Fruit fly (Drosophila melanogaster) whole organism, embryonic: ENCODE data around the gene UQCR-6.4L.
A peak's percentile ranks its signal among the peaks of the same experiment; 100 is the strongest.

Experiments
- CG10565 ChIP-seq: fragments of 200-800 bp; sonication (Bioruptor generic); optimal IDR thresholded peaks from 3 replicates; lab custom pipeline; 2016; ENCODE audit warnings: missing biosample characterization, mild to moderate bottlenecking, missing genetic modification characterization
- CG10959 ChIP-seq: fragments of 200-800 bp; sonication (Bioruptor generic); IDR thresholded peaks from 2 replicates; pipeline ENCODE4 v1.3.6; 2022; ENCODE audit warnings: missing biosample characterization, missing genetic modification characterization
- CG12071 ChIP-seq: fragments of 200-800 bp; sonication (Bioruptor generic); optimal IDR thresholded peaks from 3 replicates; lab custom pipeline; 2018; ENCODE audit warnings: missing biosample characterization, mild to moderate bottlenecking, missing genetic modification characterization
- CG14710 ChIP-seq: fragments of 200-800 bp; sonication (Bioruptor generic); optimal IDR thresholded peaks from 3 replicates; lab custom pipeline; 2019; ENCODE audit warnings: missing biosample characterization, mild to moderate bottlenecking, missing genetic modification characterization, moderate library complexity
- CG17328 ChIP-seq: fragments of 200-800 bp; sonication (Bioruptor generic); IDR thresholded peaks from 2 replicates; pipeline ENCODE4 v1.3.6; 2022; ENCODE audit warnings: missing biosample characterization, missing genetic modification characterization
- CG17361 ChIP-seq: fragments of 200-800 bp; sonication (Bioruptor generic); IDR thresholded peaks from 3 replicates; pipeline ENCODE4 v1.3.6; 2022; ENCODE audit warnings: missing biosample characterization, missing genetic modification characterization
- CG18011 ChIP-seq: fragments of 200-800 bp; sonication (Bioruptor generic); optimal IDR thresholded peaks from 2 replicates; lab custom pipeline; 2017; ENCODE audit warnings: missing biosample characterization, missing genetic modification characterization, mild to moderate bottlenecking, moderate library complexity, missing genotype
- CG18262 ChIP-seq: fragments of 200-800 bp; optimal IDR thresholded peaks from 3 replicates; lab custom pipeline; 2019; ENCODE audit warnings: missing biosample characterization, mild to moderate bottlenecking, missing genetic modification characterization, moderate library complexity
- CG2199 ChIP-seq: fragments of 200-800 bp; sonication (Bioruptor generic); IDR thresholded peaks from 3 replicates; pipeline ENCODE4 v1.3.6; 2022; ENCODE audit warnings: missing biosample characterization, missing genetic modification characterization
- CG30020 ChIP-seq: fragments of 200-800 bp; optimal IDR thresholded peaks from 2 replicates; lab custom pipeline; 2019; ENCODE audit warnings: missing biosample characterization, mild to moderate bottlenecking, missing genetic modification characterization, moderate library complexity
- CG3065 ChIP-seq: fragments of 200-800 bp; sonication (Bioruptor generic); optimal IDR thresholded peaks from 2 replicates; lab custom pipeline; 2016; ENCODE audit warnings: missing biosample characterization, missing genetic modification characterization
- CG31224 ChIP-seq: fragments of 200-800 bp; sonication (Bioruptor generic); IDR thresholded peaks from 2 replicates; pipeline ENCODE4 v1.3.6; 2022; ENCODE audit warnings: missing biosample characterization, missing genetic modification characterization
- CG3163 ChIP-seq: fragments of 200-800 bp; sonication (Bioruptor generic); optimal IDR thresholded peaks from 3 replicates; lab custom pipeline; 2016; ENCODE audit warnings: missing biosample characterization, missing genetic modification characterization
- CG32772 ChIP-seq: fragments of 200-800 bp; sonication (Bioruptor generic); IDR thresholded peaks from 2 replicates; pipeline ENCODE4 v1.3.6; 2022; ENCODE audit warnings: missing biosample characterization, missing genetic modification characterization
- CG4328 ChIP-seq: fragments of 200-800 bp; sonication (Bioruptor generic); optimal IDR thresholded peaks from 3 replicates; lab custom pipeline; 2017; ENCODE audit warnings: missing biosample characterization, missing genetic modification reagents, missing genetic modification characterization
- CG5180 ChIP-seq: fragments of 200-800 bp; sonication (Bioruptor generic); optimal IDR thresholded peaks from 3 replicates; lab custom pipeline; 2017; ENCODE audit warnings: missing biosample characterization, missing genetic modification characterization, mild to moderate bottlenecking, moderate library complexity, missing genetic modification reagents
- CG7928 ChIP-seq: fragments of 200-800 bp; sonication (Bioruptor generic); optimal IDR thresholded peaks from 2 replicates; lab custom pipeline; 2017; ENCODE audit warnings: missing biosample characterization, mild to moderate bottlenecking, missing genetic modification characterization
- CG8359 ChIP-seq: fragments of 200-800 bp; sonication (Bioruptor generic); optimal IDR thresholded peaks from 2 replicates; lab custom pipeline; 2017; ENCODE audit warnings: missing biosample characterization, mild to moderate bottlenecking, missing genetic modification characterization, borderline replicate concordance
- CG8388 ChIP-seq: fragments of 200-800 bp; sonication (Bioruptor generic); optimal IDR thresholded peaks from 2 replicates; lab custom pipeline; 2019; ENCODE audit warnings: missing biosample characterization, mild to moderate bottlenecking, missing genetic modification characterization, moderate library complexity
- CG8765 ChIP-seq: fragments of 200-800 bp; sonication (Bioruptor generic); IDR thresholded peaks from 2 replicates; pipeline ENCODE4 v1.3.6; 2022; ENCODE audit warnings: missing biosample characterization, missing genetic modification characterization
- CG9876 ChIP-seq: fragments of 200-800 bp; sonication (Bioruptor generic); optimal IDR thresholded peaks from 2 replicates; lab custom pipeline; 2016; ENCODE audit warnings: missing biosample characterization, missing genetic modification characterization
- D19B ChIP-seq: fragments of 200-800 bp; sonication (Bioruptor generic); optimal IDR thresholded peaks from 2 replicates; lab custom pipeline; 2017; ENCODE audit warnings: missing biosample characterization, mild to moderate bottlenecking, missing genetic modification characterization
- Dip2 ChIP-seq: fragments of 200-800 bp; sonication (Bioruptor generic); IDR thresholded peaks from 2 replicates; pipeline ENCODE4 v1.3.6; 2022; ENCODE audit warnings: missing biosample characterization, missing genetic modification characterization
- Drgx ChIP-seq: fragments of 200-800 bp; sonication (Bioruptor generic); IDR thresholded peaks from 2 replicates; pipeline ENCODE4 v1.3.6; 2022; ENCODE audit warnings: missing biosample characterization, missing genetic modification characterization
- Elba2 ChIP-seq: fragments of 200-800 bp; sonication (Bioruptor generic); optimal IDR thresholded peaks from 3 replicates; lab custom pipeline; 2016; ENCODE audit warnings: missing biosample characterization, missing genetic modification characterization
- Hr3 ChIP-seq: fragments of 200-800 bp; sonication (Bioruptor generic); optimal IDR thresholded peaks from 3 replicates; lab custom pipeline; 2016; ENCODE audit warnings: missing biosample characterization, missing genetic modification characterization
- Hr39 ChIP-seq: fragments of >200 bp; optimal IDR thresholded peaks from 2 replicates; lab custom pipeline; 2017
- MTF-1 ChIP-seq: fragments of 200-800 bp; sonication (Bioruptor generic); optimal IDR thresholded peaks from 2 replicates; lab custom pipeline; 2018; ENCODE audit warnings: missing biosample characterization, mild to moderate bottlenecking, missing genetic modification characterization, borderline replicate concordance
- Nf-YB ChIP-seq: fragments of 200-800 bp; sonication (Bioruptor generic); optimal IDR thresholded peaks from 3 replicates; lab custom pipeline; 2019; ENCODE audit warnings: missing biosample characterization, mild to moderate bottlenecking, missing genetic modification characterization, moderate library complexity
- Side ChIP-seq: fragments of 200-800 bp; sonication (Bioruptor generic); optimal IDR thresholded peaks from 2 replicates; lab custom pipeline; 2016; ENCODE audit warnings: missing biosample characterization, missing genetic modification characterization
- Xrp1 ChIP-seq: fragments of 200-800 bp; sonication (Bioruptor generic); IDR thresholded peaks from 2 replicates; pipeline ENCODE4 v1.3.6; 2022; ENCODE audit warnings: missing biosample characterization, missing genetic modification characterization
- amos ChIP-seq: fragments of 200-800 bp; sonication (Bioruptor generic); IDR thresholded peaks from 2 replicates; pipeline ENCODE4 v1.3.6; 2022; ENCODE audit warnings: missing biosample characterization, missing genetic modification characterization; ENCODE audit not compliant: partially characterized antibody
- aop ChIP-seq: fragments of 200-800 bp; sonication (Bioruptor generic); IDR thresholded peaks from 2 replicates; pipeline ENCODE4 v1.3.6; 2022; ENCODE audit warnings: missing biosample characterization, missing genetic modification characterization
- corto ChIP-seq: fragments of 200-800 bp; sonication (Bioruptor generic); optimal IDR thresholded peaks from 2 replicates; lab custom pipeline; 2016; ENCODE audit warnings: missing biosample characterization, mild to moderate bottlenecking, missing genetic modification characterization, moderate library complexity
- crp ChIP-seq, 2 experiments: fragments of 200-800 bp; sonication (Bioruptor generic); optimal IDR thresholded peaks; 2 replicates in 1 of 2; 3 replicates in 1 of 2; lab custom pipeline; 2017; ENCODE audit warnings: missing biosample characterization in 2 of 2, missing genetic modification characterization in 2 of 2, mild to moderate bottlenecking in 1 of 2, moderate library complexity in 1 of 2
- dati ChIP-seq: fragments of 200-800 bp; sonication (Bioruptor generic); IDR thresholded peaks from 2 replicates; pipeline ENCODE4 v1.3.6; 2022; ENCODE audit warnings: missing biosample characterization, missing genetic modification characterization
- dysf ChIP-seq: fragments of 200-800 bp; sonication (Bioruptor generic); IDR thresholded peaks from 3 replicates; pipeline ENCODE4 v1.3.6; 2022; ENCODE audit warnings: missing biosample characterization, missing genetic modification characterization
- fd3F ChIP-seq: fragments of 200-800 bp; sonication (Bioruptor generic); optimal IDR thresholded peaks from 2 replicates; lab custom pipeline; 2018; ENCODE audit warnings: missing biosample characterization, mild to moderate bottlenecking, missing genetic modification characterization, moderate library complexity
- fd96Cb ChIP-seq: fragments of 200-800 bp; sonication (Bioruptor generic); optimal IDR thresholded peaks from 2 replicates; lab custom pipeline; 2018; ENCODE audit warnings: missing biosample characterization, mild to moderate bottlenecking, missing genetic modification characterization, moderate library complexity
- fu2 ChIP-seq: fragments of 200-800 bp; sonication (Bioruptor generic); optimal IDR thresholded peaks from 2 replicates; lab custom pipeline; 2016; ENCODE audit warnings: missing biosample characterization, missing genetic modification characterization
- gsb ChIP-seq: fragments of 200-800 bp; sonication (Bioruptor generic); IDR thresholded peaks from 2 replicates; pipeline ENCODE4 v1.3.6; 2022; ENCODE audit warnings: missing biosample characterization, missing genetic modification characterization
- ham ChIP-seq: fragments of 200-800 bp; sonication (Bioruptor generic); IDR thresholded peaks from 2 replicates; pipeline ENCODE4 v1.3.6; 2022; ENCODE audit warnings: missing biosample characterization, missing genetic modification characterization
- insv ChIP-seq, 2 experiments: fragments of 200-800 bp; sonication (Bioruptor generic); optimal IDR thresholded peaks; 3 replicates each; lab custom pipeline; 2016 to 2018; ENCODE audit warnings: missing biosample characterization in 2 of 2, missing genetic modification characterization in 2 of 2
- nau ChIP-seq: fragments of 200-800 bp; sonication (Bioruptor generic); optimal IDR thresholded peaks from 3 replicates; lab custom pipeline; 2017; ENCODE audit warnings: missing biosample characterization, mild to moderate bottlenecking, missing genetic modification characterization, missing genetic modification reagents
- pfk ChIP-seq: fragments of 200-800 bp; sonication (Bioruptor generic); optimal IDR thresholded peaks from 2 replicates; lab custom pipeline; 2018; ENCODE audit warnings: missing biosample characterization, mild to moderate bottlenecking, missing genetic modification characterization, moderate library complexity
- pho ChIP-seq: fragments of 200-800 bp; sonication (Bioruptor generic); optimal IDR thresholded peaks from 2 replicates; lab custom pipeline; 2016; ENCODE audit warnings: missing biosample characterization, missing genetic modification characterization
- ranshi ChIP-seq: fragments of 200-800 bp; sonication (Bioruptor generic); IDR thresholded peaks from 2 replicates; pipeline ENCODE4 v1.3.6; 2022; ENCODE audit warnings: missing biosample characterization, missing genetic modification characterization
- sd ChIP-seq: fragments of 200-800 bp; sonication (Bioruptor generic); optimal IDR thresholded peaks from 3 replicates; lab custom pipeline; 2018; ENCODE audit warnings: missing biosample characterization, mild to moderate bottlenecking, missing genetic modification characterization, moderate library complexity
- slou ChIP-seq: fragments of 200-800 bp; sonication (Bioruptor generic); optimal IDR thresholded peaks from 3 replicates; lab custom pipeline; 2016; ENCODE audit warnings: missing biosample characterization, missing genetic modification characterization
- slp2 ChIP-seq: fragments of 200-800 bp; sonication (Bioruptor generic); optimal IDR thresholded peaks from 2 replicates; lab custom pipeline; 2016; ENCODE audit warnings: missing biosample characterization, missing genetic modification characterization
- sob ChIP-seq: fragments of 200-800 bp; sonication (Bioruptor generic); IDR thresholded peaks from 2 replicates; pipeline ENCODE4 v1.3.6; 2022; ENCODE audit warnings: missing biosample characterization, missing genetic modification characterization
- usp ChIP-seq: fragments of >200 bp; optimal IDR thresholded peaks from 2 replicates; lab custom pipeline; 2017; ENCODE audit warnings: missing biosample characterization, missing genetic modification characterization

Gene UQCR-6.4L

DNA sequence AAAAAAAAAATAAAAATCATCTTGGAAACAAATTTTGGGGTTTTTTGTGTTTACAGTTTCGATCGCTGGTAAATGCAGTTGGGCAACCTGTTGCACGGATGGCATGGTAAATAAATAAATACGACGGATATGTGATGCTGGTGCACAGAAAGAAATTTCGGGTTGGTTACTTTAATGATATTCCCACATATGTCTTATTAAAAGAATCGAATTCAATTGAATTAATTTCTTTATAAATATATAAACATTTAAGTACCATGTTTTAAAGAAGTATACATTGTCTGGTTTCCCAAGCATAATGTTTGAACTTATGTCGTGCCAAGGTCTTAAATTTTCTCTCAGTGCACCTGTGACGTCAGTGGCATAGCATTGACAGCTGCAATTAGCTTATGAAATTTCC is 945 bp downstream of the UQCR-6.4L start (continued):
- TF ChIP-seq CG3065 (GFP tag; lab: Kevin White, UChicago) (peak; percentile 38), CG32772 (GFP tag; lab: Robert Waterston, UW) (no peak), CG5180 (GFP tag; lab: Kevin White, UChicago) (peak; percentile 45), insv (GFP tag; optimal IDR thresholded peaks at IDR 0.05; lab: Kevin White, UChicago) (no peak), Hr39 (lab: Kevin White, UChicago) (no peak), sd (tag; lab: Kevin White, UChicago) (no peak), CG31224 (GFP tag; lab: Robert Waterston, UW) (no peak), pfk (GFP tag; lab: Kevin White, UChicago) (no peak), CG10565 (GFP tag; lab: Kevin White, UChicago) (no peak), sob (GFP tag; lab: Robert Waterston, UW) (no peak), CG18262 (peak; percentile 77), CG9876 (no peak), CG8388 (GFP tag; lab: Kevin White, UChicago) (peak; percentile 67), CG8359 (GFP tag; lab: Kevin White, UChicago) (no peak), amos (GFP tag; lab: Robert Waterston, UW) (no peak), Xrp1 (GFP tag; lab: Robert Waterston, UW) (peak; percentile 71), slp2 (no peak), dati (GFP tag; lab: Robert Waterston, UW) (no peak), fd3F (GFP tag; lab: Kevin White, UChicago) (no peak), Elba2 (GFP tag; lab: Kevin White, UChicago) (no peak), D19B (GFP tag; lab: Kevin White, UChicago) (no peak), CG10959 (GFP tag; lab: Robert Waterston, UW) (no peak), Hr3 (GFP tag; lab: Kevin White, UChicago) (peak; percentile 43), dysf (GFP tag; lab: Robert Waterston, UW) (peak; percentile 57; the same call in 2 of the 3 replicates), Drgx (no peak), CG2199 (GFP tag; lab: Robert Waterston, UW) (no peak), CG17361 (GFP tag; lab: Robert Waterston, UW) (peak; percentile 73), Nf-YB (peak; percentile 37), MTF-1 (peak; percentile 28), aop (GFP tag; lab: Robert Waterston, UW) (no peak), CG18011 (GFP tag; lab: Kevin White, UChicago) (no peak), fd96Cb (tag; lab: Kevin White, UChicago) (peak; percentile 73), CG4328 (GFP tag; lab: Kevin White, UChicago) (peak; percentile 56), CG30020 (peak; percentile 32), fu2 (GFP tag; lab: Kevin White, UChicago) (no peak), CG8765 (GFP tag; lab: Robert Waterston, UW) (no peak), usp (GFP tag; lab: Kevin White, UChicago) (no peak), gsb (GFP tag; lab: Robert Waterston, UW) (no peak), Side (GFP tag; lab: Kevin White, UChicago) (no peak), pho (GFP tag; lab: Kevin White, UChicago) (no peak), nau (GFP tag; lab: Kevin White, UChicago) (peak; percentile 43), CG7928 (GFP tag; lab: Kevin White, UChicago) (no peak), ham (GFP tag; lab: Robert Waterston, UW) (no peak), CG12071 (GFP tag; lab: Kevin White, UChicago) (no peak), CG14710 (peak; percentile 68), ranshi (GFP tag; lab: Robert Waterston, UW) (0 out of 2 replicates have a peak, but pooled peaks have one; percentile 52), slou (GFP tag; lab: Kevin White, UChicago) (no peak), CG17328 (peak; percentile 53), crp (GFP tag; optimal IDR thresholded peaks at IDR 0.05; lab: Kevin White, UChicago) (no peak), Dip2 (no peak), corto (GFP tag; lab: Kevin White, UChicago) (no peak), CG3163 (GFP tag; lab: Kevin White, UChicago) (no peak)
